Worm (Caenorhabditis elegans) whole organism, L1 larva: ENCODE measurements around the gene npl-4.2.
A peak's percentile ranks its signal among the peaks of the same experiment; 100 is the strongest.

ENCODE experiments used
- C34B4.2 ChIP-seq: sonication (generic microtip); optimal IDR thresholded peaks from 2 replicates; lab custom pipeline; 2017; ENCODE audit warnings: mild to moderate bottlenecking, missing genetic modification characterization, missing compliant biosample characterization
- Y116A8C.19 ChIP-seq: sonication (generic microtip); optimal IDR thresholded peaks from 2 replicates; lab custom pipeline; 2016; ENCODE audit warnings: missing compliant biosample characterization, missing genetic modification characterization, borderline replicate concordance
- aha-1 ChIP-seq: fragments of 150-350 bp; optimal IDR thresholded peaks from 2 replicates; lab custom pipeline; 2014; ENCODE audit warnings: missing biosample characterization, missing genetic modification characterization
- alr-1 ChIP-seq: fragments of 200-800 bp; sonication (Bioruptor generic); optimal IDR thresholded peaks from 2 replicates; lab custom pipeline; 2018; ENCODE audit warnings: borderline replicate concordance, mild to moderate bottlenecking, missing genetic modification characterization, missing compliant biosample characterization
- aly-2 ChIP-seq: fragments of 150-350 bp; optimal IDR thresholded peaks from 2 replicates; lab custom pipeline; 2014; ENCODE audit warnings: missing biosample characterization, missing genetic modification characterization
- ama-1 ChIP-seq: fragments of 150-350 bp; optimal IDR thresholded peaks from 2 replicates; lab custom pipeline; 2014
- blmp-1 ChIP-seq: fragments of 150-350 bp; optimal IDR thresholded peaks from 2 replicates; lab custom pipeline; 2014; ENCODE audit warnings: missing biosample characterization, missing genetic modification characterization
- ceh-63 ChIP-seq: fragments of 200-800 bp; sonication (Bioruptor generic); optimal IDR thresholded peaks from 2 replicates; lab custom pipeline; 2018; ENCODE audit warnings: mild to moderate bottlenecking, missing genetic modification characterization, missing compliant biosample characterization
- ceh-8 ChIP-seq: fragments of 200-800 bp; sonication (Bioruptor generic); optimal IDR thresholded peaks from 2 replicates; lab custom pipeline; 2018; ENCODE audit warnings: mild to moderate bottlenecking, missing genetic modification characterization, moderate library complexity, missing compliant biosample characterization
- ceh-82 ChIP-seq, 3 experiments: fragments of 150-350 bp in 1 of 3; sonication (generic microtip) in 2 of 3; optimal IDR thresholded peaks; 2 replicates each; lab custom pipeline; 2014 to 2017; ENCODE audit warnings: missing biosample characterization in 3 of 3, missing genetic modification characterization in 3 of 3
- dpl-1 ChIP-seq, 3 experiments: fragments of 150-350 bp in 2 of 3; sonication (generic microtip) in 1 of 3; optimal IDR thresholded peaks; 2 replicates each; lab custom pipeline; 2014 to 2017; ENCODE audit warnings: missing biosample characterization in 3 of 3, missing genetic modification characterization in 3 of 3, missing genetic modification reagents in 3 of 3
- dsc-1 ChIP-seq: sonication (generic microtip); optimal IDR thresholded peaks from 2 replicates; lab custom pipeline; 2016; ENCODE audit warnings: mild to moderate bottlenecking, missing genetic modification characterization, missing compliant biosample characterization
- efl-1 ChIP-seq, 4 experiments: fragments of 150-350 bp; optimal IDR thresholded peaks in 3 of 4; peaks in 1 of 4; 1 replicate in 1 of 4; 2 replicates in 3 of 4; lab custom pipeline; 2014; ENCODE audit warnings: missing biosample characterization in 2 of 4, missing genetic modification characterization in 2 of 4, missing genetic modification reagents in 2 of 4
- egl-13 ChIP-seq: sonication (generic microtip); optimal IDR thresholded peaks from 2 replicates; lab custom pipeline; 2016; ENCODE audit warnings: missing genotype, missing genetic modification reagents, missing genetic modification characterization, missing compliant biosample characterization
- egl-27 ChIP-seq, 2 experiments: fragments of 150-350 bp in 1 of 2; sonication (generic microtip); optimal IDR thresholded peaks; 3 replicates each; lab custom pipeline; 2017 to 2018; ENCODE audit warnings: missing biosample characterization in 2 of 2, missing genetic modification characterization in 2 of 2, missing genetic modification reagents in 2 of 2
- ets-5 ChIP-seq: fragments of 200-800 bp; sonication (Bioruptor generic); IDR thresholded peaks from 2 replicates; pipeline ENCODE4 v1.3.6; 2022; ENCODE audit warnings: missing genetic modification characterization, missing compliant biosample characterization
- fkh-10 ChIP-seq: sonication (generic microtip); optimal IDR thresholded peaks from 2 replicates; lab custom pipeline; 2017; ENCODE audit warnings: missing biosample characterization, missing genetic modification reagents, missing genetic modification characterization
- fkh-8 ChIP-seq: sonication (generic microtip); optimal IDR thresholded peaks from 2 replicates; lab custom pipeline; 2016; ENCODE audit warnings: mild to moderate bottlenecking, missing genetic modification characterization, missing compliant biosample characterization
- fos-1 ChIP-seq: fragments of 150-350 bp; optimal IDR thresholded peaks from 2 replicates; lab custom pipeline; 2014; ENCODE audit warnings: missing biosample characterization, missing genetic modification characterization
- hlh-17 ChIP-seq: fragments of 200-800 bp; sonication (Bioruptor generic); optimal IDR thresholded peaks from 2 replicates; lab custom pipeline; 2018; ENCODE audit warnings: missing genetic modification characterization, mild to moderate bottlenecking, missing compliant biosample characterization, moderate library complexity, borderline replicate concordance
- hpl-2 ChIP-seq: fragments of 150-350 bp; optimal IDR thresholded peaks from 2 replicates; lab custom pipeline; 2014; ENCODE audit warnings: missing biosample characterization, missing genetic modification reagents, missing genetic modification characterization
- irx-1 ChIP-seq: sonication (generic microtip); optimal IDR thresholded peaks from 2 replicates; lab custom pipeline; 2016; ENCODE audit warnings: missing genetic modification characterization, missing compliant biosample characterization
- jun-1 ChIP-seq: fragments of 150-350 bp; optimal IDR thresholded peaks from 2 replicates; lab custom pipeline; 2014; ENCODE audit warnings: missing biosample characterization, missing genetic modification reagents, missing genetic modification characterization
- lin-13 ChIP-seq: fragments of 150-350 bp; optimal IDR thresholded peaks from 2 replicates; lab custom pipeline; 2014; ENCODE audit warnings: missing biosample characterization, missing genetic modification reagents, missing genetic modification characterization
- lin-14 ChIP-seq: fragments of 200-800 bp; sonication (Bioruptor generic); optimal IDR thresholded peaks from 2 replicates; lab custom pipeline; 2018; ENCODE audit warnings: mild to moderate bottlenecking, missing genetic modification characterization, moderate library complexity, missing compliant biosample characterization
- lir-3 ChIP-seq: sonication (generic microtip); optimal IDR thresholded peaks from 2 replicates; lab custom pipeline; 2016; ENCODE audit warnings: mild to moderate bottlenecking, missing genetic modification characterization, moderate library complexity, missing compliant biosample characterization; ENCODE audit not compliant: poor library complexity
- lsy-2 ChIP-seq, 2 experiments: fragments of 150-350 bp; optimal IDR thresholded peaks; 2 replicates each; lab custom pipeline; 2014; ENCODE audit warnings: missing biosample characterization in 2 of 2, missing genetic modification characterization in 2 of 2
- mab-9 ChIP-seq: fragments of 200-800 bp; sonication (Bioruptor generic); IDR thresholded peaks from 2 replicates; pipeline ENCODE4 v1.3.6; 2022; ENCODE audit warnings: missing genetic modification reagents, missing genetic modification characterization, missing compliant biosample characterization
- mep-1 ChIP-seq: fragments of 150-350 bp; optimal IDR thresholded peaks from 2 replicates; lab custom pipeline; 2014; ENCODE audit warnings: missing biosample characterization, missing genetic modification characterization
- nhr-11 ChIP-seq: fragments of 150-350 bp; optimal IDR thresholded peaks from 2 replicates; lab custom pipeline; 2014; ENCODE audit warnings: missing biosample characterization, missing genetic modification characterization
- nhr-12 ChIP-seq: sonication (generic microtip); optimal IDR thresholded peaks from 2 replicates; lab custom pipeline; 2017; ENCODE audit warnings: missing biosample characterization, missing genetic modification characterization
- nhr-20 ChIP-seq: sonication (generic microtip); optimal IDR thresholded peaks from 2 replicates; lab custom pipeline; 2016; ENCODE audit warnings: mild to moderate bottlenecking, missing genetic modification characterization, missing compliant biosample characterization
- nhr-237 ChIP-seq: fragments of 150-350 bp; optimal IDR thresholded peaks from 2 replicates; lab custom pipeline; 2014; ENCODE audit warnings: missing biosample characterization, missing genetic modification characterization
- nhr-47 ChIP-seq: sonication (generic microtip); optimal IDR thresholded peaks from 2 replicates; lab custom pipeline; 2016; ENCODE audit warnings: mild to moderate bottlenecking, missing genetic modification characterization, moderate library complexity, missing compliant biosample characterization
- nhr-76 ChIP-seq: sonication (generic microtip); optimal IDR thresholded peaks from 2 replicates; lab custom pipeline; 2017; ENCODE audit warnings: missing biosample characterization, missing genetic modification characterization
- pag-3 ChIP-seq: sonication (generic microtip); optimal IDR thresholded peaks from 2 replicates; lab custom pipeline; 2017; ENCODE audit warnings: missing genetic modification characterization, mild to moderate bottlenecking, missing compliant biosample characterization, antibody characterized with exemption, borderline replicate concordance; ENCODE audit not compliant: insufficient read depth
- snu-23 ChIP-seq: sonication (generic microtip); optimal IDR thresholded peaks from 2 replicates; lab custom pipeline; 2016; ENCODE audit warnings: missing genetic modification characterization, missing compliant biosample characterization
- sox-4 ChIP-seq: sonication (generic microtip); optimal IDR thresholded peaks from 2 replicates; lab custom pipeline; 2016; ENCODE audit warnings: missing genetic modification characterization, missing compliant biosample characterization
- swsn-7 ChIP-seq: sonication (generic microtip); optimal IDR thresholded peaks from 2 replicates; lab custom pipeline; 2016; ENCODE audit warnings: missing genetic modification characterization, missing compliant biosample characterization
- tbx-2 ChIP-seq: sonication (generic microtip); optimal IDR thresholded peaks from 2 replicates; lab custom pipeline; 2016; ENCODE audit warnings: missing genetic modification characterization, missing compliant biosample characterization
- tlp-1 ChIP-seq: fragments of 150-350 bp; optimal IDR thresholded peaks from 2 replicates; lab custom pipeline; 2014; ENCODE audit warnings: missing biosample characterization, missing genetic modification characterization
- unc-130 ChIP-seq: fragments of 150-350 bp; optimal IDR thresholded peaks from 2 replicates; lab custom pipeline; 2017; ENCODE audit warnings: missing biosample characterization, missing genetic modification characterization, inconsistent platforms
- unc-62 ChIP-seq: fragments of 150-350 bp; optimal IDR thresholded peaks from 2 replicates; lab custom pipeline; 2014; ENCODE audit warnings: missing biosample characterization, missing genetic modification reagents, missing genetic modification characterization
- unc-98 ChIP-seq: fragments of 200-800 bp; sonication (Bioruptor generic); IDR thresholded peaks from 2 replicates; pipeline ENCODE4 v1.3.6; 2022; ENCODE audit warnings: missing genetic modification characterization, missing compliant biosample characterization
- xbp-1 ChIP-seq: sonication (generic microtip); optimal IDR thresholded peaks from 2 replicates; lab custom pipeline; 2016; ENCODE audit warnings: missing genetic modification characterization, missing compliant biosample characterization
- zip-4 ChIP-seq: fragments of 200-800 bp; sonication (Bioruptor generic); optimal IDR thresholded peaks from 2 replicates; lab custom pipeline; 2018; ENCODE audit warnings: mild to moderate bottlenecking, missing genetic modification characterization, moderate library complexity, missing compliant biosample characterization
- ztf-11 ChIP-seq, 2 experiments: sonication (generic microtip); optimal IDR thresholded peaks; 2 replicates each; lab custom pipeline; 2016 to 2017; ENCODE audit warnings: missing genetic modification characterization in 2 of 2, missing biosample characterization in 1 of 2, missing compliant biosample characterization in 1 of 2
- ztf-4 ChIP-seq: fragments of 150-350 bp; optimal IDR thresholded peaks from 2 replicates; lab custom pipeline; 2014; ENCODE audit warnings: missing biosample characterization, missing genetic modification characterization

Gene npl-4.2

ce11 chrII:5661735-5662177 lies 39.1 kb downstream of the npl-4.2 start (continued):
- TF ChIP-seq ceh-63 (GFP tag; lab: Kevin White, UChicago) (no peak), hpl-2 (GFP tag; lab: Kevin White, UChicago) (no peak), mab-9 (GFP tag; lab: Robert Waterston, UW) (peak; percentile 71), lin-13 (peak; percentile 73), zip-4 (GFP tag; lab: Kevin White, UChicago) (peak; percentile 45), nhr-76 (tag; lab: Kevin White, UChicago) (peak; percentile 36), unc-130 (tag; lab: Kevin White, UChicago) (peak; percentile 5), ceh-8 (GFP tag; lab: Kevin White, UChicago) (peak; percentile 21), sox-4 (tag; lab: Kevin White, UChicago) (peak; percentile 48), pag-3 (tag; lab: Kevin White, UChicago) (no peak), egl-13 (tag; lab: Kevin White, UChicago) (peak; percentile 78), swsn-7 (tag; lab: Kevin White, UChicago) (peak; percentile 92), ztf-4 (peak; percentile 98), xbp-1 (tag; lab: Kevin White, UChicago) (peak; percentile 82), tlp-1 (tag; lab: Kevin White, UChicago) (no peak), hlh-17 (GFP tag; lab: Kevin White, UChicago) (no peak), jun-1 (peak; percentile 62), ets-5 (GFP tag; lab: Robert Waterston, UW) (no peak), aha-1 (tag; lab: Kevin White, UChicago) (no peak), dsc-1 (tag; lab: Kevin White, UChicago) (peak; percentile 76), C34B4.2 (no peak), fkh-10 (GFP tag; lab: Kevin White, UChicago) (peak; percentile 66), dpl-1 (GFP tag; optimal IDR thresholded peaks at IDR 0.05; lab: Kevin White, UChicago) (peak; percentile 34 to 62 (median 48)), ceh-82 (tag; optimal IDR thresholded peaks at IDR 0.05; lab: Kevin White, UChicago) (peak; percentile 76 to 92 (median 90)), egl-27 (tag; optimal IDR thresholded peaks at IDR 0.05; lab: Kevin White, UChicago) (peak in 1 of 2 experiments; percentile 2), mep-1 (tag; lab: Kevin White, UChicago) (peak; percentile 67), nhr-47 (tag; lab: Kevin White, UChicago) (peak; percentile 85), tbx-2 (tag; lab: Kevin White, UChicago) (peak; percentile 81), aly-2 (peak; percentile 66), ama-1 (lab: Kevin White, UChicago) (peak; percentile 99), efl-1 (optimal IDR thresholded peaks at IDR 0.05; lab: Kevin White, UChicago) (peak; percentile 74 to 76), efl-1 (GFP tag; optimal IDR thresholded peaks at IDR 0.05 in 1 of 2; lab: Kevin White, UChicago) (peak; percentile 54 to 93)

DNA sequence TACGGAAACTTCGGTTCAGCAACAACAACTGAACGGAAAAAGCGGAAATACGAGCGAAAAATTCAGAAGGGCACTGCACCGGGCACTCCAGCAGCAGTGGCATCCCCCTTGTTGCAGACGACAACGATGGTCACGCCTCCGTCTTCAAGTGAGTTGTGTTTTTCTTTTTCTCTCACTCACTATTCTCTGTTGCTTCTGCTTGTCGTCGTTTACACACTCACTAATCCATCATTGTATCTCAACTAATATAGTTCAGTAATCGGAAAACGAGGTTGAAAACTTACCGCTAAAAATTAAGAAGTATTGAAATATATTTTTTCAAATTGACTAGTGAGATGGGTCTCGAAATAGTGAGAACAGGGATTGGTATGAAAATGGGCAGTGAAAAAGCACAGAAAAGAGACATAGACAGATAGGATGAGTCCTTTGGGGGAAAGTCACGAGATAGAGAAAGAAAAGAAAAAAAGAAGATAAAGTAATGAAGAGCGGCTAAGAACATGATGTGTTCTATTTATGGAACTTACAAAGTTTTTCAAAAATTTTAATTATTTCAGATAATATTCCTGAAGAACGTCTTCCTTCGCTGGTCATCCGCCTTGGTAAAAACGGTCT lies 40.6 kb downstream of the npl-4.2 start:
- no peak for TF ChIP-seq ceh-8 (GFP tag; lab: Kevin White, UChicago)
- TF ChIP-seq nhr-47 (tag; lab: Kevin White, UChicago): peak; percentile 24
- no peak for TF ChIP-seq Y116A8C.19 (tag; lab: Kevin White, UChicago)
- TF ChIP-seq snu-23 (GFP tag; lab: Kevin White, UChicago): peak; percentile 41
- no peak for TF ChIP-seq irx-1 (tag; lab: Kevin White, UChicago)
- peak; percentile 20 to 29 for TF ChIP-seq lsy-2 (tag; optimal IDR thresholded peaks at IDR 0.05; lab: Kevin White, UChicago)
- no peak for TF ChIP-seq dsc-1 (tag; lab: Kevin White, UChicago)
- TF ChIP-seq sox-4 (tag; lab: Kevin White, UChicago): no peak
- TF ChIP-seq jun-1: no peak
- no peak for TF ChIP-seq lir-3
- no peak for TF ChIP-seq nhr-237 (tag; lab: Kevin White, UChicago)
- no peak for TF ChIP-seq unc-62 (GFP tag; lab: Kevin White, UChicago)
- TF ChIP-seq nhr-12 (tag; lab: Kevin White, UChicago): no peak
- TF ChIP-seq lin-14 (GFP tag; lab: Kevin White, UChicago): peak; percentile 55
- peak; percentile 59 for TF ChIP-seq blmp-1 (tag; lab: Kevin White, UChicago)
- TF ChIP-seq alr-1 (tag; lab: Kevin White, UChicago): no peak
- TF ChIP-seq xbp-1 (tag; lab: Kevin White, UChicago): peak; percentile 2
- no peak for TF ChIP-seq ceh-63 (GFP tag; lab: Kevin White, UChicago)
- no peak for TF ChIP-seq C34B4.2
- no peak for TF ChIP-seq aha-1 (tag; lab: Kevin White, UChicago)
- TF ChIP-seq ztf-11 (tag; optimal IDR thresholded peaks at IDR 0.05; lab: Kevin White, UChicago): no peak
- TF ChIP-seq nhr-11 (tag; lab: Kevin White, UChicago): no peak
- no peak for TF ChIP-seq fkh-8 (tag; lab: Kevin White, UChicago)
- no peak for TF ChIP-seq unc-98 (GFP tag; lab: Robert Waterston, UW)
- no peak for TF ChIP-seq mab-9 (GFP tag; lab: Robert Waterston, UW)
- TF ChIP-seq fos-1 (tag; lab: Kevin White, UChicago): no peak
- TF ChIP-seq nhr-20 (tag; lab: Kevin White, UChicago): peak; percentile 0
